Worm (Caenorhabditis elegans) whole organism, mixed stage, embryonic: ENCODE results near the gene tag-89.

Source experiments
- M03D4.4 ChIP-seq: sonication (generic microtip); optimal IDR thresholded peaks from 2 replicates; lab custom pipeline; 2017; ENCODE audit warnings: mild to moderate bottlenecking, missing genetic modification characterization, missing compliant biosample characterization
- blmp-1 ChIP-seq: fragments of 150-350 bp; optimal IDR thresholded peaks from 2 replicates; lab custom pipeline; 2014; ENCODE audit warnings: missing biosample characterization, missing genetic modification characterization
- ceh-43 ChIP-seq: fragments of 200-800 bp; sonication (Bioruptor generic); optimal IDR thresholded peaks from 2 replicates; lab custom pipeline; 2018; ENCODE audit warnings: mild to moderate bottlenecking, missing genetic modification characterization, moderate library complexity, missing compliant biosample characterization
- ceh-83 ChIP-seq: fragments of 200-800 bp; sonication (Bioruptor generic); optimal IDR thresholded peaks from 2 replicates; lab custom pipeline; 2018; ENCODE audit warnings: mild to moderate bottlenecking, missing genetic modification characterization, missing compliant biosample characterization
- ces-1 ChIP-seq: fragments of 150-350 bp; optimal IDR thresholded peaks from 2 replicates; lab custom pipeline; 2014; ENCODE audit warnings: missing biosample characterization, missing genetic modification reagents, missing genetic modification characterization
- drap-1 ChIP-seq: fragments of 200-800 bp; sonication (Bioruptor generic); optimal IDR thresholded peaks from 3 replicates; lab custom pipeline; 2018; ENCODE audit warnings: mild to moderate bottlenecking, missing genetic modification characterization, missing compliant biosample characterization
- elt-1 ChIP-seq: sonication (generic microtip); optimal IDR thresholded peaks from 2 replicates; lab custom pipeline; 2017; ENCODE audit warnings: missing genetic modification characterization, mild to moderate bottlenecking, missing compliant biosample characterization, antibody characterized with exemption, moderate library complexity, borderline replicate concordance; ENCODE audit not compliant: insufficient read depth
- elt-3 ChIP-seq: fragments of 150-350 bp; optimal IDR thresholded peaks from 2 replicates; lab custom pipeline; 2014; ENCODE audit warnings: missing biosample characterization, missing genetic modification characterization
- flh-1 ChIP-seq: fragments of 200-800 bp; sonication (Bioruptor generic); optimal IDR thresholded peaks from 2 replicates; lab custom pipeline; 2018; ENCODE audit warnings: mild to moderate bottlenecking, missing genetic modification characterization, moderate library complexity, missing compliant biosample characterization
- ham-2 ChIP-seq: fragments of 200-800 bp; sonication (Bioruptor generic); optimal IDR thresholded peaks from 2 replicates; lab custom pipeline; 2018; ENCODE audit warnings: mild to moderate bottlenecking, missing genetic modification characterization, missing compliant biosample characterization
- hlh-1 ChIP-seq: fragments of 150-350 bp; optimal IDR thresholded peaks from 2 replicates; lab custom pipeline; 2014; ENCODE audit warnings: missing biosample characterization, missing genetic modification reagents, missing genetic modification characterization
- lin-13 ChIP-seq: fragments of 150-350 bp; optimal IDR thresholded peaks from 2 replicates; lab custom pipeline; 2014; ENCODE audit warnings: missing biosample characterization, missing genetic modification characterization
- lsy-2 ChIP-seq: fragments of 150-350 bp; optimal IDR thresholded peaks from 2 replicates; lab custom pipeline; 2014; ENCODE audit warnings: missing biosample characterization, missing genetic modification characterization
- mab-5 ChIP-seq: fragments of 150-350 bp; optimal IDR thresholded peaks from 2 replicates; lab custom pipeline; 2014; ENCODE audit warnings: missing biosample characterization, missing genetic modification characterization
- mep-1 ChIP-seq: fragments of 150-350 bp; optimal IDR thresholded peaks from 2 replicates; lab custom pipeline; 2017; ENCODE audit warnings: missing biosample characterization, missing genetic modification reagents, missing genetic modification characterization, inconsistent platforms
- mls-2 ChIP-seq: sonication (generic microtip); optimal IDR thresholded peaks from 2 replicates; lab custom pipeline; 2016; ENCODE audit warnings: mild to moderate bottlenecking, missing genetic modification characterization, moderate library complexity, missing compliant biosample characterization
- nhr-12 ChIP-seq: fragments of 150-350 bp; optimal IDR thresholded peaks from 2 replicates; lab custom pipeline; 2014; ENCODE audit warnings: missing biosample characterization, missing genetic modification characterization
- nhr-2 ChIP-seq: fragments of 150-350 bp; optimal IDR thresholded peaks from 2 replicates; lab custom pipeline; 2014; ENCODE audit warnings: missing biosample characterization, missing genetic modification characterization
- nhr-237 ChIP-seq: fragments of 150-350 bp; optimal IDR thresholded peaks from 2 replicates; lab custom pipeline; 2014; ENCODE audit warnings: missing biosample characterization, missing genetic modification characterization
- nhr-28 ChIP-seq: fragments of 150-350 bp; optimal IDR thresholded peaks from 2 replicates; lab custom pipeline; 2014; ENCODE audit warnings: missing biosample characterization, missing genetic modification characterization
- nhr-76 ChIP-seq: sonication (generic microtip); optimal IDR thresholded peaks from 2 replicates; lab custom pipeline; 2017; ENCODE audit warnings: missing biosample characterization, missing genetic modification characterization
- pha-4 ChIP-seq: fragments of 150-350 bp; optimal IDR thresholded peaks from 2 replicates; lab custom pipeline; 2018; ENCODE audit warnings: missing biosample characterization, missing genetic modification reagents, missing genetic modification characterization
- tbx-8 ChIP-seq: fragments of 200-800 bp; sonication (Bioruptor generic); optimal IDR thresholded peaks from 2 replicates; lab custom pipeline; 2018; ENCODE audit warnings: mild to moderate bottlenecking, missing genetic modification characterization, moderate library complexity, missing compliant biosample characterization
- unc-120 ChIP-seq: sonication (generic microtip); optimal IDR thresholded peaks from 2 replicates; lab custom pipeline; 2017; ENCODE audit warnings: missing genetic modification characterization, missing compliant biosample characterization; ENCODE audit not compliant: poor library complexity, severe bottlenecking
- unc-39 ChIP-seq: fragments of 150-350 bp; optimal IDR thresholded peaks from 2 replicates; lab custom pipeline; 2014; ENCODE audit warnings: missing biosample characterization, missing genetic modification characterization
- unc-62 ChIP-seq: fragments of 150-350 bp; optimal IDR thresholded peaks from 2 replicates; lab custom pipeline; 2014; ENCODE audit warnings: missing biosample characterization, missing genetic modification reagents, missing genetic modification characterization
- zip-8 ChIP-seq: fragments of 150-350 bp; optimal IDR thresholded peaks from 2 replicates; lab custom pipeline; 2014; ENCODE audit warnings: missing biosample characterization, missing genetic modification characterization
- ztf-11 ChIP-seq: fragments of 150-350 bp; optimal IDR thresholded peaks from 2 replicates; lab custom pipeline; 2014; ENCODE audit warnings: missing biosample characterization, missing genetic modification characterization

Gene tag-89

ce11 chrIV:11394243-11394642, at the start of gene tag-89:
Gene tag-89 (plus strand): TSS chrIV:11394543.
- TF ChIP-seq nhr-76 (tag; lab: Kevin White, UChicago): no peak
- TF ChIP-seq pha-4 (tag; lab: Kevin White, UChicago): no peak
- no peak for TF ChIP-seq nhr-2 (tag; lab: Kevin White, UChicago)
- TF ChIP-seq blmp-1 (tag; lab: Kevin White, UChicago): no peak
- no peak for TF ChIP-seq hlh-1
- no peak for TF ChIP-seq mep-1 (tag; lab: Kevin White, UChicago)
- no peak for TF ChIP-seq tbx-8 (GFP tag; lab: Kevin White, UChicago)
- TF ChIP-seq unc-62: no peak
- TF ChIP-seq ces-1 (GFP tag; lab: Kevin White, UChicago): no peak
- TF ChIP-seq ceh-83: no peak
- no peak for TF ChIP-seq ham-2 (GFP tag; lab: Kevin White, UChicago)

- TF ChIP-seq flh-1 (no peak), ceh-43 (GFP tag; lab: Kevin White, UChicago) (no peak), tbx-8 (GFP tag; lab: Kevin White, UChicago) (no peak), zip-8 (tag; lab: Kevin White, UChicago) (no peak), ztf-11 (tag; lab: Kevin White, UChicago) (no peak), hlh-1 (no peak)
Observed at ce11 chrIV:11347275-11347674, 47.1 kb upstream of the tag-89 start.

- no peak for TF ChIP-seq hlh-1
- no peak for TF ChIP-seq mab-5 (tag; lab: Kevin White, UChicago)
- TF ChIP-seq elt-1 (tag; lab: Kevin White, UChicago): no peak
- TF ChIP-seq pha-4 (tag; lab: Kevin White, UChicago): no peak
- no peak for TF ChIP-seq ham-2 (GFP tag; lab: Kevin White, UChicago)
Observed at ce11 chrIV:11348822-11349221, 45.5 kb upstream of the tag-89 start.

ce11 chrIV:11349747-11350146, 44.6 kb upstream of the tag-89 start:
- TF ChIP-seq ces-1 (GFP tag; lab: Kevin White, UChicago): peak; percentile 21
- no peak for TF ChIP-seq ceh-83

ce11 chrIV:11350809-11351208, 43.5 kb upstream of the tag-89 start:
- TF ChIP-seq nhr-237 (tag; lab: Kevin White, UChicago) (no peak), hlh-1 (peak; percentile 39), unc-62 (peak; percentile 65), unc-120 (peak; percentile 19), ceh-83 (no peak)

ce11 chrIV:11351563-11351962, 42.8 kb upstream of the tag-89 start:
- TF ChIP-seq pha-4 (tag; lab: Kevin White, UChicago) (no peak), zip-8 (tag; lab: Kevin White, UChicago) (no peak), M03D4.4 (tag; lab: Kevin White, UChicago) (no peak), lsy-2 (tag; lab: Kevin White, UChicago) (no peak), nhr-12 (no peak), lin-13 (tag; lab: Kevin White, UChicago) (no peak), blmp-1 (tag; lab: Kevin White, UChicago) (no peak)

- no peak for TF ChIP-seq nhr-28 (tag; lab: Kevin White, UChicago)
- TF ChIP-seq ces-1 (GFP tag; lab: Kevin White, UChicago): no peak
- no peak for TF ChIP-seq elt-3 (tag; lab: Kevin White, UChicago)
- TF ChIP-seq M03D4.4 (tag; lab: Kevin White, UChicago): no peak
- no peak for TF ChIP-seq tbx-8 (GFP tag; lab: Kevin White, UChicago)
- no peak for TF ChIP-seq unc-39 (tag; lab: Kevin White, UChicago)
- TF ChIP-seq mls-2 (tag; lab: Kevin White, UChicago): no peak
- no peak for TF ChIP-seq drap-1
- TF ChIP-seq, all 35 proteins: peak for 0
Observed at ce11 chrIV:11352768-11353167, 41.6 kb upstream of the tag-89 start.
